Fruit fly (Drosophila melanogaster) whole organism: ENCODE measurements around the gene lz.

Experiments
- CG8478 ChIP-seq: fragments of >200 bp; optimal IDR thresholded peaks from 2 replicates; lab custom pipeline; 2018; ENCODE audit warnings: inconsistent platforms
- EcR ChIP-seq, 2 experiments: fragments of >200 bp; optimal IDR thresholded peaks; 2 replicates each; lab custom pipeline; 2017; ENCODE audit warnings: missing biosample characterization in 2 of 2, missing genetic modification characterization in 2 of 2, missing genetic modification reagents in 2 of 2
- psq ChIP-seq: fragments of >200 bp; optimal IDR thresholded peaks from 2 replicates; lab custom pipeline; 2017
- usp ChIP-seq: fragments of >200 bp; optimal IDR thresholded peaks from 2 replicates; lab custom pipeline; 2017; ENCODE audit warnings: missing biosample characterization, missing genetic modification characterization, mixed read lengths

- no peak for TF ChIP-seq psq
- TF ChIP-seq CG8478 = no peak
- no peak for TF ChIP-seq EcR (GFP tag; optimal IDR thresholded peaks at IDR 0.05; lab: Kevin White, UChicago)
- TF ChIP-seq usp = no peak
These were observed 16.9 kb upstream of the lz start, which contains the start of gene Erk7 for dm6 chrX:9267598-9267997.
